Worm (Caenorhabditis elegans) whole organism, L1 larva: Measurements from ENCODE around the gene C02G6.2.

Source experiments
- C16A3.4 ChIP-seq: fragments of 150-350 bp; optimal IDR thresholded peaks from 2 replicates; lab custom pipeline; 2014; ENCODE audit warnings: missing biosample characterization, missing genetic modification characterization
- C34B4.2 ChIP-seq: sonication (generic microtip); optimal IDR thresholded peaks from 2 replicates; lab custom pipeline; 2017; ENCODE audit warnings: mild to moderate bottlenecking, missing genetic modification characterization, missing compliant biosample characterization
- F16B12.6 ChIP-seq: fragments of 150-350 bp; optimal IDR thresholded peaks from 2 replicates; lab custom pipeline; 2014; ENCODE audit warnings: missing biosample characterization, missing genetic modification characterization
- aha-1 ChIP-seq: fragments of 150-350 bp; optimal IDR thresholded peaks from 2 replicates; lab custom pipeline; 2014; ENCODE audit warnings: missing biosample characterization, missing genetic modification characterization
- alr-1 ChIP-seq: fragments of 200-800 bp; sonication (Bioruptor generic); optimal IDR thresholded peaks from 2 replicates; lab custom pipeline; 2018; ENCODE audit warnings: borderline replicate concordance, mild to moderate bottlenecking, missing genetic modification characterization, missing compliant biosample characterization
- blmp-1 ChIP-seq: fragments of 150-350 bp; optimal IDR thresholded peaks from 2 replicates; lab custom pipeline; 2014; ENCODE audit warnings: missing biosample characterization, missing genetic modification characterization
- ceh-90 ChIP-seq: sonication (generic microtip); optimal IDR thresholded peaks from 2 replicates; lab custom pipeline; 2016; ENCODE audit warnings: missing genetic modification characterization, missing compliant biosample characterization
- dpl-1 ChIP-seq, 3 experiments: fragments of 150-350 bp in 2 of 3; sonication (generic microtip) in 1 of 3; optimal IDR thresholded peaks; 2 replicates each; lab custom pipeline; 2014 to 2017; ENCODE audit warnings: missing biosample characterization in 3 of 3, missing genetic modification characterization in 3 of 3, missing genetic modification reagents in 3 of 3
- efl-1 ChIP-seq, 4 experiments: fragments of 150-350 bp; optimal IDR thresholded peaks in 3 of 4; peaks in 1 of 4; 1 replicate in 1 of 4; 2 replicates in 3 of 4; lab custom pipeline; 2014; ENCODE audit warnings: missing biosample characterization in 2 of 4, missing genetic modification characterization in 2 of 4, missing genetic modification reagents in 2 of 4
- efl-3 ChIP-seq: fragments of 200-800 bp; sonication (Bioruptor generic); optimal IDR thresholded peaks from 2 replicates; lab custom pipeline; 2018; ENCODE audit warnings: mild to moderate bottlenecking, missing genetic modification characterization, missing compliant biosample characterization
- egl-13 ChIP-seq: sonication (generic microtip); optimal IDR thresholded peaks from 2 replicates; lab custom pipeline; 2016; ENCODE audit warnings: missing genotype, missing genetic modification reagents, missing genetic modification characterization, missing compliant biosample characterization
- elt-3 ChIP-seq, 6 experiments: fragments of 150-350 bp in 1 of 6; sonication (generic microtip); optimal IDR thresholded peaks; 2 replicates each; lab custom pipeline; 2017 to 2018; ENCODE audit warnings: missing biosample characterization in 6 of 6, missing genetic modification characterization in 6 of 6, inconsistent platforms in 1 of 6
- ets-5 ChIP-seq: fragments of 200-800 bp; sonication (Bioruptor generic); IDR thresholded peaks from 2 replicates; pipeline ENCODE4 v1.3.6; 2022; ENCODE audit warnings: missing genetic modification characterization, missing compliant biosample characterization
- fkh-10 ChIP-seq: sonication (generic microtip); optimal IDR thresholded peaks from 2 replicates; lab custom pipeline; 2017; ENCODE audit warnings: missing biosample characterization, missing genetic modification reagents, missing genetic modification characterization
- fkh-4 ChIP-seq: sonication (generic microtip); optimal IDR thresholded peaks from 2 replicates; lab custom pipeline; 2016; ENCODE audit warnings: missing compliant biosample characterization, missing genetic modification characterization, borderline replicate concordance
- grh-1 ChIP-seq: fragments of 200-800 bp; sonication (Bioruptor generic); IDR thresholded peaks from 2 replicates; pipeline ENCODE4 v1.3.6; 2022; ENCODE audit warnings: missing genetic modification reagents, missing genetic modification characterization, missing compliant biosample characterization
- hlh-4 ChIP-seq: sonication (generic microtip); optimal IDR thresholded peaks from 2 replicates; lab custom pipeline; 2016; ENCODE audit warnings: mild to moderate bottlenecking, missing genetic modification characterization, missing compliant biosample characterization
- irx-1 ChIP-seq: sonication (generic microtip); optimal IDR thresholded peaks from 2 replicates; lab custom pipeline; 2016; ENCODE audit warnings: missing genetic modification characterization, missing compliant biosample characterization
- lin-14 ChIP-seq: fragments of 200-800 bp; sonication (Bioruptor generic); optimal IDR thresholded peaks from 2 replicates; lab custom pipeline; 2018; ENCODE audit warnings: mild to moderate bottlenecking, missing genetic modification characterization, moderate library complexity, missing compliant biosample characterization
- lin-15B ChIP-seq: fragments of 150-350 bp; sonication (generic microtip); optimal IDR thresholded peaks from 3 replicates; lab custom pipeline; 2014; ENCODE audit warnings: missing biosample characterization, missing genetic modification characterization
- lin-35 ChIP-seq, 2 experiments: fragments of 150-350 bp; optimal IDR thresholded peaks; 2 replicates each; lab custom pipeline; 2014; ENCODE audit warnings: missing biosample characterization in 2 of 2, missing genetic modification characterization in 2 of 2, missing genetic modification reagents in 2 of 2
- mdl-1 ChIP-seq, 2 experiments: fragments of 150-350 bp; optimal IDR thresholded peaks; 2 replicates each; lab custom pipeline; 2014 to 2017; ENCODE audit warnings: missing biosample characterization in 2 of 2, missing genetic modification characterization in 2 of 2, inconsistent platforms in 1 of 2
- mef-2 ChIP-seq: fragments of 150-350 bp; optimal IDR thresholded peaks from 2 replicates; lab custom pipeline; 2014; ENCODE audit warnings: missing biosample characterization, missing genetic modification characterization
- nhr-19 ChIP-seq: fragments of 200-800 bp; sonication (Bioruptor generic); conservative IDR thresholded peaks from 2 replicates; pipeline ENCODE4 v1.3.6; 2022; ENCODE audit warnings: missing genetic modification characterization, missing compliant biosample characterization
- nhr-20 ChIP-seq: sonication (generic microtip); optimal IDR thresholded peaks from 2 replicates; lab custom pipeline; 2016; ENCODE audit warnings: mild to moderate bottlenecking, missing genetic modification characterization, missing compliant biosample characterization
- nhr-47 ChIP-seq: sonication (generic microtip); optimal IDR thresholded peaks from 2 replicates; lab custom pipeline; 2016; ENCODE audit warnings: mild to moderate bottlenecking, missing genetic modification characterization, moderate library complexity, missing compliant biosample characterization
- nhr-71 ChIP-seq: sonication (generic microtip); optimal IDR thresholded peaks from 2 replicates; lab custom pipeline; 2016; ENCODE audit warnings: mild to moderate bottlenecking, missing genetic modification characterization, moderate library complexity, missing compliant biosample characterization
- nhr-77 ChIP-seq: fragments of 150-350 bp; optimal IDR thresholded peaks from 2 replicates; lab custom pipeline; 2014; ENCODE audit warnings: missing biosample characterization, missing genetic modification characterization
- nhr-84 ChIP-seq: sonication (generic microtip); optimal IDR thresholded peaks from 2 replicates; lab custom pipeline; 2017; ENCODE audit warnings: missing biosample characterization, missing genetic modification characterization
- nhr-85 ChIP-seq: sonication (generic microtip); peaks from one replicate; lab custom pipeline; 2016; ENCODE audit warnings: missing genetic modification characterization, inconsistent platforms, missing compliant biosample characterization
- nhr-90 ChIP-seq: sonication (generic microtip); optimal IDR thresholded peaks from 2 replicates; lab custom pipeline; 2016; ENCODE audit warnings: mild to moderate bottlenecking, missing genetic modification characterization, missing compliant biosample characterization; ENCODE audit not compliant: poor library complexity
- pag-3 ChIP-seq: sonication (generic microtip); optimal IDR thresholded peaks from 2 replicates; lab custom pipeline; 2017; ENCODE audit warnings: missing genetic modification characterization, mild to moderate bottlenecking, missing compliant biosample characterization, antibody characterized with exemption, borderline replicate concordance; ENCODE audit not compliant: insufficient read depth
- snu-23 ChIP-seq: sonication (generic microtip); optimal IDR thresholded peaks from 2 replicates; lab custom pipeline; 2016; ENCODE audit warnings: missing genetic modification characterization, missing compliant biosample characterization
- sox-4 ChIP-seq: sonication (generic microtip); optimal IDR thresholded peaks from 2 replicates; lab custom pipeline; 2016; ENCODE audit warnings: missing genetic modification characterization, missing compliant biosample characterization
- tbx-2 ChIP-seq: sonication (generic microtip); optimal IDR thresholded peaks from 2 replicates; lab custom pipeline; 2016; ENCODE audit warnings: missing genetic modification characterization, missing compliant biosample characterization
- unc-130 ChIP-seq: fragments of 150-350 bp; optimal IDR thresholded peaks from 2 replicates; lab custom pipeline; 2017; ENCODE audit warnings: missing biosample characterization, missing genetic modification characterization, inconsistent platforms
- unc-98 ChIP-seq: fragments of 200-800 bp; sonication (Bioruptor generic); IDR thresholded peaks from 2 replicates; pipeline ENCODE4 v1.3.6; 2022; ENCODE audit warnings: missing genetic modification characterization, missing compliant biosample characterization
- zag-1 ChIP-seq: fragments of 150-350 bp; optimal IDR thresholded peaks from 2 replicates; lab custom pipeline; 2014; ENCODE audit warnings: missing biosample characterization, missing genetic modification characterization
- ztf-11 ChIP-seq, 2 experiments: sonication (generic microtip); optimal IDR thresholded peaks; 2 replicates each; lab custom pipeline; 2016 to 2017; ENCODE audit warnings: missing genetic modification characterization in 2 of 2, missing biosample characterization in 1 of 2, missing compliant biosample characterization in 1 of 2
- ztf-4 ChIP-seq: fragments of 150-350 bp; optimal IDR thresholded peaks from 2 replicates; lab custom pipeline; 2014; ENCODE audit warnings: missing biosample characterization, missing genetic modification characterization

C02G6.2 gene

ce11 chrV:5826592-5826991 lies 45.3 kb upstream of the C02G6.2 start, which contains the start of gene let-418 (continued):
- TF ChIP-seq nhr-84 (tag; lab: Kevin White, UChicago) (no peak), efl-1 (optimal IDR thresholded peaks at IDR 0.05; lab: Kevin White, UChicago) (peak in 1 of 2 experiments; percentile 2), efl-1 (GFP tag; optimal IDR thresholded peaks at IDR 0.05 in 1 of 2; lab: Kevin White, UChicago) (peak; percentile 44 to 92), ceh-90 (tag; lab: Kevin White, UChicago) (no peak), fkh-4 (no peak), ztf-4 (tag; lab: Kevin White, UChicago) (no peak), F16B12.6 (peak; percentile 74), aha-1 (tag; lab: Kevin White, UChicago) (no peak), ets-5 (GFP tag; lab: Robert Waterston, UW) (no peak), zag-1 (tag; lab: Kevin White, UChicago) (no peak), efl-3 (GFP tag; lab: Kevin White, UChicago) (no peak), hlh-4 (no peak)

ce11 chrV:5831253-5831652 lies 40.6 kb upstream of the C02G6.2 start:
- no peak for TF ChIP-seq grh-1 (GFP tag; lab: Robert Waterston, UW)
- no peak for TF ChIP-seq efl-1 (optimal IDR thresholded peaks at IDR 0.05; lab: Kevin White, UChicago)
- peak in 1 of 2 experiments; percentile 80 for TF ChIP-seq efl-1 (GFP tag; optimal IDR thresholded peaks at IDR 0.05 in 1 of 2; lab: Kevin White, UChicago)

ce11 chrV:5832799-5833198 lies 39.1 kb upstream of the C02G6.2 start:
- TF ChIP-seq mdl-1 (tag; optimal IDR thresholded peaks at IDR 0.05; lab: Kevin White, UChicago) (peak in 1 of 2 experiments; percentile 45), snu-23 (GFP tag; lab: Kevin White, UChicago) (peak; percentile 66), ztf-11 (tag; optimal IDR thresholded peaks at IDR 0.05; lab: Kevin White, UChicago) (no peak), nhr-47 (tag; lab: Kevin White, UChicago) (peak; percentile 9), lin-15B (tag; lab: Kevin White, UChicago) (no peak), elt-3 (tag; optimal IDR thresholded peaks at IDR 0.05; lab: Kevin White, UChicago) (peak in 3 of 6 experiments; percentile 7 to 85 (median 13)), alr-1 (no peak), nhr-20 (tag; lab: Kevin White, UChicago) (peak; percentile 89), mef-2 (tag; lab: Kevin White, UChicago) (no peak), nhr-90 (tag; lab: Kevin White, UChicago) (peak; percentile 54), nhr-19 (GFP tag; lab: Robert Waterston, UW) (peak; percentile 57), lin-35 (GFP tag; optimal IDR thresholded peaks at IDR 0.05; lab: Kevin White, UChicago) (peak in 1 of 2 experiments; percentile 44), sox-4 (tag; lab: Kevin White, UChicago) (no peak), fkh-4 (no peak), fkh-10 (GFP tag; lab: Kevin White, UChicago) (no peak), tbx-2 (tag; lab: Kevin White, UChicago) (peak; percentile 66), pag-3 (tag; lab: Kevin White, UChicago) (no peak), nhr-71 (tag; lab: Kevin White, UChicago) (peak; percentile 81), zag-1 (tag; lab: Kevin White, UChicago) (no peak), nhr-84 (tag; lab: Kevin White, UChicago) (no peak), nhr-85 (tag; lab: Kevin White, UChicago) (peak; percentile 97), ets-5 (GFP tag; lab: Robert Waterston, UW) (no peak), dpl-1 (GFP tag; optimal IDR thresholded peaks at IDR 0.05; lab: Kevin White, UChicago) (peak in 1 of 3 experiments; percentile 10), egl-13 (no peak), blmp-1 (tag; lab: Kevin White, UChicago) (peak; percentile 87), C34B4.2 (tag; lab: Kevin White, UChicago) (no peak), C16A3.4 (tag; lab: Kevin White, UChicago) (peak; percentile 10), unc-98 (GFP tag; lab: Robert Waterston, UW) (no peak), unc-130 (tag; lab: Kevin White, UChicago) (no peak), ceh-90 (tag; lab: Kevin White, UChicago) (no peak), lin-14 (peak; percentile 84), irx-1 (tag; lab: Kevin White, UChicago) (peak; percentile 14), nhr-77 (tag; lab: Kevin White, UChicago) (no peak)
